Worm (Caenorhabditis elegans): ENCODE data around the gene srz-24.

- TF ChIP-seq pag-3 (tag; optimal IDR thresholded peaks at IDR 0.05; ENCODE audit: borderline replicate concordance, insufficient read depth) (no peak), ama-1 (optimal IDR thresholded peaks at IDR 0.05) (no peak), ztf-11 (tag; optimal IDR thresholded peaks at IDR 0.05) (no peak), nhr-28 (tag; optimal IDR thresholded peaks at IDR 0.05) (no peak), xbp-1 (tag; optimal IDR thresholded peaks at IDR 0.05) (no peak), skn-1 (tag; optimal IDR thresholded peaks at IDR 0.05) (no peak), ceh-8 (GFP tag; optimal IDR thresholded peaks at IDR 0.05) (no peak), fos-1 (tag; optimal IDR thresholded peaks at IDR 0.05) (no peak), lin-15B (tag; optimal IDR thresholded peaks at IDR 0.05) (no peak), hpl-2 (GFP tag; optimal IDR thresholded peaks at IDR 0.05) (no peak)
These were observed 12.2 kb upstream of the srz-24 start for ce11 chrIV:4993128-4993527.
